Worm (Caenorhabditis elegans) whole organism, L2 larva: Measurements from ENCODE around the gene C26B9.7.
A peak's percentile ranks its signal among the peaks of the same experiment; 100 is the strongest.

Experiments used
- C34F6.9 ChIP-seq: fragments of 150-350 bp; optimal IDR thresholded peaks from 2 replicates; lab custom pipeline; 2014; ENCODE audit warnings: missing biosample characterization, missing genetic modification characterization
- F13H6.1 ChIP-seq: sonication (generic microtip); optimal IDR thresholded peaks from 2 replicates; lab custom pipeline; 2016; ENCODE audit warnings: missing genetic modification characterization, missing compliant biosample characterization
- Y55F3AM.14 ChIP-seq: fragments of 200-800 bp; sonication (Bioruptor generic); optimal IDR thresholded peaks from 2 replicates; lab custom pipeline; 2018; ENCODE audit warnings: mild to moderate bottlenecking, missing genetic modification characterization, missing compliant biosample characterization
- ama-1 ChIP-seq: fragments of 150-350 bp; optimal IDR thresholded peaks from 2 replicates; lab custom pipeline; 2018; ENCODE audit warnings: inconsistent platforms
- blmp-1 ChIP-seq: sonication (generic microtip); optimal IDR thresholded peaks from 2 replicates; lab custom pipeline; 2017; ENCODE audit warnings: missing genetic modification characterization, mild to moderate bottlenecking, missing compliant biosample characterization, antibody characterized with exemption, moderate library complexity; ENCODE audit not compliant: insufficient read depth
- ceh-16 ChIP-seq: fragments of 150-350 bp; optimal IDR thresholded peaks from 2 replicates; lab custom pipeline; 2014; ENCODE audit warnings: missing biosample characterization, missing genetic modification characterization
- ceh-82 ChIP-seq: fragments of 150-350 bp; optimal IDR thresholded peaks from 2 replicates; lab custom pipeline; 2014; ENCODE audit warnings: missing biosample characterization, missing genetic modification characterization
- crh-2 ChIP-seq: sonication (generic microtip); optimal IDR thresholded peaks from 2 replicates; lab custom pipeline; 2017; ENCODE audit warnings: missing biosample characterization, missing genetic modification characterization
- egl-27 ChIP-seq: sonication (generic microtip); optimal IDR thresholded peaks from 3 replicates; lab custom pipeline; 2017; ENCODE audit warnings: missing biosample characterization, missing genetic modification reagents, missing genetic modification characterization
- elt-3 ChIP-seq: sonication (generic microtip); optimal IDR thresholded peaks from 2 replicates; lab custom pipeline; 2017; ENCODE audit warnings: missing biosample characterization, missing genetic modification characterization
- fos-1 ChIP-seq: fragments of 150-350 bp; optimal IDR thresholded peaks from 2 replicates; lab custom pipeline; 2014; ENCODE audit warnings: missing biosample characterization, missing genetic modification characterization
- gmeb-1 ChIP-seq: fragments of 150-350 bp; optimal IDR thresholded peaks from 2 replicates; lab custom pipeline; 2014; ENCODE audit warnings: missing biosample characterization, missing genetic modification characterization
- lin-11 ChIP-seq: fragments of 150-350 bp; sonication (generic microtip); optimal IDR thresholded peaks from 2 replicates; lab custom pipeline; 2014; ENCODE audit warnings: missing biosample characterization, missing genetic modification characterization, inconsistent platforms, mixed read lengths
- mdl-1 ChIP-seq, 2 experiments: fragments of 150-350 bp in 1 of 2; sonication (generic microtip) in 1 of 2; optimal IDR thresholded peaks; 2 replicates each; lab custom pipeline; 2017; ENCODE audit warnings: missing biosample characterization in 2 of 2, missing genetic modification characterization in 2 of 2
- nhr-10 ChIP-seq: sonication (generic microtip); optimal IDR thresholded peaks from 2 replicates; lab custom pipeline; 2017; ENCODE audit warnings: missing biosample characterization, missing genetic modification characterization
- nhr-129 ChIP-seq: fragments of 150-350 bp; optimal IDR thresholded peaks from 2 replicates; lab custom pipeline; 2014; ENCODE audit warnings: missing biosample characterization, missing genetic modification characterization
- nhr-21 ChIP-seq: fragments of 150-350 bp; optimal IDR thresholded peaks from 2 replicates; lab custom pipeline; 2014; ENCODE audit warnings: missing biosample characterization, missing genetic modification characterization
- nhr-23 ChIP-seq: fragments of 150-350 bp; optimal IDR thresholded peaks from 2 replicates; lab custom pipeline; 2014; ENCODE audit warnings: missing biosample characterization, missing genetic modification reagents, missing genetic modification characterization
- peb-1 ChIP-seq: fragments of 150-350 bp; optimal IDR thresholded peaks from 2 replicates; lab custom pipeline; 2014; ENCODE audit warnings: missing biosample characterization, missing genetic modification characterization
- sem-4 ChIP-seq: fragments of 150-350 bp; optimal IDR thresholded peaks from 2 replicates; lab custom pipeline; 2014; ENCODE audit warnings: missing biosample characterization, missing genetic modification reagents, missing genetic modification characterization
- skn-1 ChIP-seq: sonication (generic microtip); optimal IDR thresholded peaks from 2 replicates; lab custom pipeline; 2017; ENCODE audit warnings: missing biosample characterization, missing genetic modification characterization
- sma-9 ChIP-seq, 2 experiments: fragments of 150-350 bp in 1 of 2; sonication (generic microtip) in 1 of 2; optimal IDR thresholded peaks; 2 replicates each; lab custom pipeline; 2014 to 2016; ENCODE audit warnings: missing genetic modification characterization in 2 of 2, mild to moderate bottlenecking in 1 of 2, missing biosample characterization in 1 of 2, missing compliant biosample characterization in 1 of 2, missing genetic modification reagents in 1 of 2, moderate library complexity in 1 of 2
- snpc-4 ChIP-seq: fragments of 150-350 bp; optimal IDR thresholded peaks from 2 replicates; lab custom pipeline; 2014; ENCODE audit warnings: missing biosample characterization, missing genetic modification characterization
- unc-39 ChIP-seq: fragments of 150-350 bp; optimal IDR thresholded peaks from 2 replicates; lab custom pipeline; 2014; ENCODE audit warnings: missing biosample characterization, missing genetic modification characterization
- unc-55 ChIP-seq: fragments of 150-350 bp; sonication (generic microtip); optimal IDR thresholded peaks from 3 replicates; lab custom pipeline; 2014; ENCODE audit warnings: missing biosample characterization, missing genetic modification reagents, missing genetic modification characterization
- unc-62 ChIP-seq: fragments of 150-350 bp; optimal IDR thresholded peaks from 2 replicates; lab custom pipeline; 2014; ENCODE audit warnings: missing biosample characterization, missing genetic modification reagents, missing genetic modification characterization
- zag-1 ChIP-seq: fragments of 150-350 bp; optimal IDR thresholded peaks from 2 replicates; lab custom pipeline; 2014; ENCODE audit warnings: missing biosample characterization, missing genetic modification characterization
- ztf-1 ChIP-seq: fragments of 200-800 bp; sonication (Bioruptor generic); conservative IDR thresholded peaks from 2 replicates; pipeline ENCODE4 v1.3.6; 2022; ENCODE audit warnings: missing genetic modification characterization, missing compliant biosample characterization

C26B9.7 gene

DNA sequence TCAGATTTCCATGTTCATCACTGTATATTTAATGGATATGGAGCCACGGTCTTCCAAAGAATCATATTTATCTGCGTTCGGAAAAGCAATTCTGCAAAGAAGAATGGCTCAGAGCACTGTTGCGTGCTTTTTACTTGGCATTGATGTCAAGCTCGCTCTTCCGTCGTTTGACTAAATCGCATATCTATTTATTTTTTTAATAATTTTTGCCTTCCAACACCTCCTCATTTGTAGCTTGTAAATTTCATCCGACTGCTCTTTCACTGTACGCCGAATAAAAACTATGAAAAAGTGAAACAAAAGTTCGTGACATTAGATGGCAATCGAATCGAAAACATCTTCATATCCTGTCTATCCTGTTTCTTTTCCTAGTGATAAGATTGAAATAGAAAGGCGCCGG lies 2.2 kb upstream of the C26B9.7 start, which contains the start of gene C26B9.2:
TSS of gene C26B9.2 (plus strand) at position 301 of the 400 bp plus-strand sequence.
- TF ChIP-seq sem-4, result no peak
- no peak for TF ChIP-seq ceh-82 (tag; lab: Kevin White, UChicago)
- no peak for TF ChIP-seq F13H6.1 (tag; lab: Kevin White, UChicago)
- no peak for TF ChIP-seq nhr-21

DNA sequence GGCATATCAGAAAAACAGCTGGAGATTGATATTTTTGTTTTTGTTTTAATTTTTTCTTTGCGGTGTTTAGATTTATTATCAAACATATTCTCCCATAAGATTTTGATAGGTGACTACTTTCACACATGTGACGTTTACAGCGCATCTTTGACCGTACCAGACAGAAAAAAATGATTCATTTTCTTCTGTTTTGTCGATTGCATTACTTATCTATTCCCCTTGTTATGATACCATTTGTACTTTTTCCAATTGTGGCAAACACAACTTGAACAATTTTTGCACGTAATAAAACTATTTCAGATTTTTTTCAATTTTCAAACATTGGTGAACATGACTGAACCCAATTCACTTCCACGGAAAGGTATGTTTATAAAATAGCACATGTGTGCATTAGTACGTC lies 2.2 kb downstream of the C26B9.7 start, which contains the start of gene C26B9.1:
TSS of gene C26B9.1 (plus strand) at position 301 of the 400 bp plus-strand sequence.
- peak; percentile 24 for TF ChIP-seq sma-9 (GFP tag; optimal IDR thresholded peaks at IDR 0.05; lab: Kevin White, UChicago)
- TF ChIP-seq sma-9 (tag; optimal IDR thresholded peaks at IDR 0.05; lab: Kevin White, UChicago), result no peak
- no peak for TF ChIP-seq egl-27
- peak; percentile 14 for TF ChIP-seq C34F6.9 (tag; lab: Kevin White, UChicago)

ce11 chrX:5346303-5346702 lies 4.2 kb downstream of the C26B9.7 start:
- no peak for TF ChIP-seq elt-3 (tag; lab: Kevin White, UChicago)
- no peak for TF ChIP-seq unc-62 (GFP tag; lab: Kevin White, UChicago)
- no peak for TF ChIP-seq ama-1 (lab: Kevin White, UChicago)
- no peak for TF ChIP-seq skn-1
- TF ChIP-seq nhr-129 (tag; lab: Kevin White, UChicago), result no peak
- TF ChIP-seq sem-4, result no peak
- no peak for TF ChIP-seq mdl-1 (tag; optimal IDR thresholded peaks at IDR 0.05; lab: Kevin White, UChicago)
- TF ChIP-seq fos-1 (tag; lab: Kevin White, UChicago), result peak; percentile 10
- TF ChIP-seq, all 48 proteins: peak for 1

DNA sequence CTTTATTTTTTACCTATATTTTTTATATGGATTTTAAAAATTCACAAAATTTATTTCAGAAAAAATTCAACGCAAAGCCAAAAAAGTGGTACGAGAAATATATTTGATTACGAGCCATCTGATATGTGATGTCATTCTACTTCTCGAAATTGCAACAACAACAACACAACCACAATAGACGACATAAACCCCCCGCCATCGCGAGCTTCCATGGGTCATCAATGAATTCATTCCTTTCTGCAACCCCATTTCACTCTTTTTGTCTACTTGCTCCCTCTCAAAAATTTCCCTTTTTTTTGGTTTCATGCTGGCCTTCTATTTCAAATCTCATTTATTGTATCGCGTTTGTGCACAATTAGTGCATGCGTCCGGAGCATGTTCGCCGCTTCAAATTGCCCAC lies 5.7 kb downstream of the C26B9.7 start:
- TF ChIP-seq unc-39 (tag; lab: Kevin White, UChicago), result no peak
- TF ChIP-seq zag-1 (tag; lab: Kevin White, UChicago), result peak; percentile 13

DNA sequence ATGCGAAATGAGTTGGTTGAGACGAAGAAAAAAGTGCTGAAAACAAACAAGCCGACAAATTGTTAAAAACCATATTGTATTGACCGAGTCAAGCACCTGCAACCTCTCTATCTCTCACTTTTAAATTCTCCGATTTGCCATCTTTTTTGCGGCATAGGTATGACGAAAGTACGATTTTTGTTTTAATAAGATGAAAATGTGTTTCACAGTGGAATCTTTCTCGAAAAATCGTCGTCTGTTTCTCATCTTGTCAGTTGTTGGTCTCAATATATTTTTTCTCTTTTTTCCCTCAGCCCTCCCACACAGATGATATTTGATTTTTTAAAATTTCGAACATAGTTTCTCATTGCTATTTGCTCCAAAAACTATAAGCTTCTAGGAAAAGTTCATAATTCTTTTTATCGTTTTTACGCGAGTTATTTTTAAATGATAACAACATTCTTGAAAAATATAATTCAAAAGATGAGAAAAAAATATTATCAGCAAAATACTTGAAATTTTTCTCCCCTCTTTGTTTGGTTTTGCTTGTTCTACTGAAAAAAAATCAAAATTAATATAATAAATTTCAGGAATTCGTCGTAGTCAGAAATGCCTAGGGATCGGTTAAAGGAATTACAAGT lies 6.5 kb downstream of the C26B9.7 start, which contains the start of gene syx-3:
TSS of gene syx-3 (plus strand) at position 570 of the 620 bp plus-strand sequence.
- TF ChIP-seq nhr-23 (tag; lab: Kevin White, UChicago) (no peak), ceh-82 (tag; lab: Kevin White, UChicago) (no peak), skn-1 (no peak), mdl-1 (tag; optimal IDR thresholded peaks at IDR 0.05; lab: Kevin White, UChicago) (no peak), zag-1 (tag; lab: Kevin White, UChicago) (no peak), nhr-10 (tag; lab: Kevin White, UChicago) (no peak), gmeb-1 (no peak), blmp-1 (no peak), ceh-16 (tag; lab: Kevin White, UChicago) (no peak), ztf-1 (GFP tag; lab: Robert Waterston, UW) (no peak), peb-1 (tag; lab: Kevin White, UChicago) (no peak)

ce11 chrX:5354022-5354876 lies 12.1 kb downstream of the C26B9.7 start, which contains the start of gene pfn-2:
Gene pfn-2 (minus strand): TSS chrX:5354072.
- TF ChIP-seq nhr-10 (tag; lab: Kevin White, UChicago) (no peak), unc-55 (GFP tag; lab: Kevin White, UChicago) (peak; percentile 44), fos-1 (tag; lab: Kevin White, UChicago) (peak; percentile 16), F13H6.1 (tag; lab: Kevin White, UChicago) (peak; percentile 29), nhr-23 (tag; lab: Kevin White, UChicago) (no peak), snpc-4 (tag; lab: Kevin White, UChicago) (peak; percentile 21), crh-2 (peak; percentile 3), gmeb-1 (no peak), Y55F3AM.14 (GFP tag; lab: Kevin White, UChicago) (no peak), lin-11 (tag; lab: Kevin White, UChicago) (no peak)
